Fruit fly (Drosophila melanogaster) S2 (cell line): ENCODE results near the gene Vps13D.

Source experiments
- CG8478 ChIP-seq: fragments of >200 bp; optimal IDR thresholded peaks from 2 replicates; lab custom pipeline; 2018
- CTCF ChIP-seq, 2 experiments: fragments of >200 bp; optimal IDR thresholded peaks; 2 replicates each; lab custom pipeline; 2018

DNA sequence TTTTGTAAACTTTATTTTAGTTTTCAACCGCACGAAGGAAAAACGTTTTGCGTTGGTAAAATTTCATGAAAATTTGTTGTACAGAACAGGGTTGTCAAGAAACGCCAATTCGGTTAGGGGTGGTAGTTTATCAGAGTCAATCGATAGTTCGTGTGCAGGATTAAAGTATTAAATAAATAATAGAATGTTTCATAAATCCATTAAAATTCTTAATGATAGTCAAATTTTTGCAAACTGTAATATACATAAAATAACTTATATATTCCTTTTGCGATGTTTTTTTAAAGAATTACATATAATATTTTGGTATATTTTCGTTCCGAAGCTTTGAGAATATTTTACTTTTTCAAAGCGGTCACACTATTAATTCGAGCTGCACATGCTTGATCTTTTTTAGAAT is 59.1 kb downstream of the Vps13D start, which contains the start of the genes Sf3a2 and CG42588:
- no peak for TF ChIP-seq CTCF (optimal IDR thresholded peaks at IDR 0.05; lab: Kevin White, UChicago)
- no peak for TF ChIP-seq CG8478 (lab: Kevin White, UChicago)
